Worm (Caenorhabditis elegans) whole organism, L4 larva: ENCODE measurements around the gene R08E3.1.

Experiments used
- D1046.2 ChIP-seq: fragments of 200-800 bp; sonication (Bioruptor generic); IDR thresholded peaks from 2 replicates; pipeline ENCODE4 v1.3.6; 2022; ENCODE audit warnings: missing genetic modification characterization, missing compliant biosample characterization
- F37D6.2 ChIP-seq: sonication (generic microtip); optimal IDR thresholded peaks from 2 replicates; lab custom pipeline; 2016; ENCODE audit warnings: mild to moderate bottlenecking, missing genetic modification characterization, missing compliant biosample characterization
- F44E2.7 ChIP-seq: fragments of 200-800 bp; sonication (Bioruptor generic); IDR thresholded peaks from 2 replicates; pipeline ENCODE4 v2.1.2; 2022; ENCODE audit warnings: missing genetic modification characterization, missing compliant biosample characterization
- T20F7.1 ChIP-seq: fragments of 200-800 bp; sonication (Bioruptor generic); optimal IDR thresholded peaks from 2 replicates; lab custom pipeline; 2018; ENCODE audit warnings: mild to moderate bottlenecking, missing genetic modification characterization, missing compliant biosample characterization
- Y48G9A.11 ChIP-seq: fragments of 200-800 bp; sonication (Bioruptor generic); IDR thresholded peaks from 2 replicates; pipeline ENCODE4 v1.3.6; 2022; ENCODE audit warnings: missing genetic modification reagents, missing genetic modification characterization, missing compliant biosample characterization
- Y75B8A.6 ChIP-seq: fragments of 200-800 bp; sonication (Bioruptor generic); IDR thresholded peaks from 2 replicates; pipeline ENCODE4 v1.3.6; 2022; ENCODE audit warnings: missing genetic modification reagents, missing genetic modification characterization, missing compliant biosample characterization
- ZK546.5 ChIP-seq, 2 experiments: sonication (generic microtip); optimal IDR thresholded peaks; 2 replicates each; lab custom pipeline; 2017; ENCODE audit warnings: missing biosample characterization in 2 of 2, missing genetic modification characterization in 2 of 2
- aha-1 ChIP-seq: fragments of 150-350 bp; peaks from one replicate; lab custom pipeline; 2014; ENCODE audit warnings: missing biosample characterization, missing genetic modification characterization
- aly-2 ChIP-seq: sonication (generic microtip); optimal IDR thresholded peaks from 2 replicates; lab custom pipeline; 2018; ENCODE audit warnings: missing biosample characterization, missing genetic modification characterization
- ama-1 ChIP-seq: fragments of 150-350 bp; optimal IDR thresholded peaks from 2 replicates; lab custom pipeline; 2014; ENCODE audit warnings: inconsistent platforms, mixed read lengths
- ceh-20 ChIP-seq: fragments of 200-800 bp; sonication (Bioruptor generic); IDR thresholded peaks from 2 replicates; pipeline ENCODE4 v1.3.6; 2022; ENCODE audit warnings: missing genetic modification reagents, missing genetic modification characterization, missing compliant biosample characterization
- ceh-82 ChIP-seq: sonication (generic microtip); optimal IDR thresholded peaks from 2 replicates; lab custom pipeline; 2017; ENCODE audit warnings: missing biosample characterization, missing genetic modification characterization
- ces-1 ChIP-seq: fragments of 150-350 bp; sonication (generic microtip); optimal IDR thresholded peaks from 4 replicates; lab custom pipeline; 2014; ENCODE audit warnings: missing biosample characterization, missing genetic modification reagents, missing genetic modification characterization
- ctbp-1 ChIP-seq: fragments of 200-800 bp; sonication (Bioruptor generic); IDR thresholded peaks from 2 replicates; pipeline ENCODE4 v1.3.6; 2022; ENCODE audit warnings: missing genetic modification reagents, missing genetic modification characterization, missing compliant biosample characterization
- daf-16 ChIP-seq, 3 experiments: sonication (generic microtip); optimal IDR thresholded peaks; 2 replicates each; lab custom pipeline; 2016 to 2017; ENCODE audit warnings: missing genetic modification characterization in 3 of 3, missing genetic modification reagents in 3 of 3, mild to moderate bottlenecking in 2 of 3, missing compliant biosample characterization in 2 of 3, missing biosample characterization in 1 of 3, moderate library complexity in 1 of 3
- daf-19 ChIP-seq: fragments of 200-800 bp; sonication (Bioruptor generic); conservative IDR thresholded peaks from 2 replicates; pipeline ENCODE4 v1.3.6; 2022; ENCODE audit warnings: missing genetic modification characterization, missing compliant biosample characterization
- daf-8 ChIP-seq: fragments of 200-800 bp; sonication (Bioruptor generic); IDR thresholded peaks from 2 replicates; pipeline ENCODE4 v1.3.6; 2022; ENCODE audit warnings: missing genetic modification characterization, missing compliant biosample characterization
- dmd-6 ChIP-seq: fragments of 200-800 bp; sonication (Bioruptor generic); IDR thresholded peaks from 2 replicates; pipeline ENCODE4 v1.3.6; 2022; ENCODE audit warnings: missing genetic modification reagents, missing genetic modification characterization, missing compliant biosample characterization
- dmd-8 ChIP-seq: fragments of 200-800 bp; sonication (Bioruptor generic); IDR thresholded peaks from 2 replicates; pipeline ENCODE4 v1.3.6; 2022; ENCODE audit warnings: missing genetic modification characterization, missing compliant biosample characterization
- dpl-1 ChIP-seq: fragments of 150-350 bp; optimal IDR thresholded peaks from 2 replicates; lab custom pipeline; 2014; ENCODE audit warnings: missing biosample characterization, missing genetic modification reagents, missing genetic modification characterization
- duxl-1 ChIP-seq: sonication (generic microtip); optimal IDR thresholded peaks from 2 replicates; lab custom pipeline; 2016; ENCODE audit warnings: mild to moderate bottlenecking, missing genetic modification characterization, moderate library complexity, missing compliant biosample characterization; ENCODE audit not compliant: poor library complexity
- egl-27 ChIP-seq: sonication (generic microtip); optimal IDR thresholded peaks from 3 replicates; lab custom pipeline; 2017; ENCODE audit warnings: missing biosample characterization, missing genetic modification reagents, missing genetic modification characterization
- fkh-10 ChIP-seq: fragments of 150-350 bp; optimal IDR thresholded peaks from 2 replicates; lab custom pipeline; 2014; ENCODE audit warnings: missing biosample characterization, missing genetic modification reagents, missing genetic modification characterization
- gei-8 ChIP-seq: fragments of 200-800 bp; sonication (Bioruptor generic); optimal IDR thresholded peaks from 2 replicates; lab custom pipeline; 2018; ENCODE audit warnings: mild to moderate bottlenecking, missing genetic modification characterization, missing compliant biosample characterization
- hlh-11 ChIP-seq: fragments of 200-800 bp; sonication (Bioruptor generic); optimal IDR thresholded peaks from 2 replicates; lab custom pipeline; 2018; ENCODE audit warnings: mild to moderate bottlenecking, missing genetic modification characterization, missing compliant biosample characterization
- hmg-1.1 ChIP-seq: fragments of 200-800 bp; sonication (Bioruptor generic); IDR thresholded peaks from 2 replicates; pipeline ENCODE4 v1.3.6; 2022; ENCODE audit warnings: missing genetic modification reagents, missing genetic modification characterization, missing compliant biosample characterization
- jun-1 ChIP-seq: fragments of 150-350 bp; optimal IDR thresholded peaks from 2 replicates; lab custom pipeline; 2014; ENCODE audit warnings: missing biosample characterization, missing genetic modification reagents, missing genetic modification characterization
- lin-1 ChIP-seq: fragments of 200-800 bp; sonication (Bioruptor generic); IDR thresholded peaks from 2 replicates; pipeline ENCODE4 v1.3.6; 2022; ENCODE audit warnings: missing genetic modification reagents, missing genetic modification characterization, missing compliant biosample characterization
- lin-15B ChIP-seq: fragments of 150-350 bp; sonication (generic microtip); optimal IDR thresholded peaks from 3 replicates; lab custom pipeline; 2014; ENCODE audit warnings: missing biosample characterization, missing genetic modification characterization
- lin-29 ChIP-seq: fragments of 200-800 bp; sonication (Bioruptor generic); IDR thresholded peaks from 2 replicates; pipeline ENCODE4 v1.3.6; 2022; ENCODE audit warnings: missing genetic modification reagents, missing genetic modification characterization, missing compliant biosample characterization
- lir-3 ChIP-seq: sonication (generic microtip); optimal IDR thresholded peaks from 2 replicates; lab custom pipeline; 2016; ENCODE audit warnings: mild to moderate bottlenecking, missing genetic modification characterization, missing compliant biosample characterization
- mdl-1 ChIP-seq, 2 experiments: fragments of 150-350 bp in 1 of 2; sonication (generic microtip) in 1 of 2; optimal IDR thresholded peaks; 2 replicates each; lab custom pipeline; 2014 to 2017; ENCODE audit warnings: missing biosample characterization in 2 of 2, missing genetic modification characterization in 2 of 2
- mxl-2 ChIP-seq: fragments of 200-800 bp; sonication (Bioruptor generic); conservative IDR thresholded peaks from 2 replicates; pipeline ENCODE4 v1.3.6; 2022; ENCODE audit warnings: missing genetic modification reagents, missing genetic modification characterization, missing compliant biosample characterization
- mxl-3 ChIP-seq: fragments of 200-800 bp; sonication (Bioruptor generic); optimal IDR thresholded peaks from 2 replicates; lab custom pipeline; 2018; ENCODE audit warnings: mild to moderate bottlenecking, missing genetic modification characterization, missing compliant biosample characterization
- nhr-102 ChIP-seq: sonication (generic microtip); optimal IDR thresholded peaks from 2 replicates; lab custom pipeline; 2016; ENCODE audit warnings: mild to moderate bottlenecking, missing genetic modification characterization, moderate library complexity, missing compliant biosample characterization
- nhr-237 ChIP-seq: sonication (generic microtip); optimal IDR thresholded peaks from 2 replicates; lab custom pipeline; 2017; ENCODE audit warnings: missing biosample characterization, missing genetic modification characterization
- nhr-25 ChIP-seq: sonication (generic microtip); optimal IDR thresholded peaks from 2 replicates; lab custom pipeline; 2017; ENCODE audit warnings: missing genetic modification characterization, mild to moderate bottlenecking, missing compliant biosample characterization, antibody characterized with exemption, moderate library complexity, borderline replicate concordance; ENCODE audit not compliant: insufficient read depth
- nhr-6 ChIP-seq: fragments of 150-350 bp; optimal IDR thresholded peaks from 2 replicates; lab custom pipeline; 2014; ENCODE audit warnings: missing biosample characterization, missing genetic modification characterization
- rbr-2 ChIP-seq: sonication (generic microtip); optimal IDR thresholded peaks from 2 replicates; lab custom pipeline; 2016; ENCODE audit warnings: missing genotype, missing genetic modification characterization, missing compliant biosample characterization
- sdz-12 ChIP-seq: fragments of 200-800 bp; sonication (Bioruptor generic); optimal IDR thresholded peaks from 2 replicates; lab custom pipeline; 2018; ENCODE audit warnings: mild to moderate bottlenecking, missing genetic modification characterization, missing compliant biosample characterization
- set-16 ChIP-seq: fragments of 200-800 bp; sonication (Bioruptor generic); IDR thresholded peaks from 2 replicates; pipeline ENCODE4 v1.3.6; 2022; ENCODE audit warnings: missing genetic modification reagents, missing genetic modification characterization, missing compliant biosample characterization
- skn-1 ChIP-seq: fragments of 150-350 bp; optimal IDR thresholded peaks from 2 replicates; lab custom pipeline; 2014; ENCODE audit warnings: missing biosample characterization, missing genetic modification characterization
- snpc-4 ChIP-seq: fragments of 150-350 bp; optimal IDR thresholded peaks from 2 replicates; lab custom pipeline; 2014; ENCODE audit warnings: missing biosample characterization, missing genetic modification characterization
- spr-3 ChIP-seq: fragments of 200-800 bp; sonication (Bioruptor generic); optimal IDR thresholded peaks from 2 replicates; lab custom pipeline; 2018; ENCODE audit warnings: mild to moderate bottlenecking, missing genetic modification characterization, missing compliant biosample characterization
- vab-7 ChIP-seq: fragments of 200-800 bp; sonication (Bioruptor generic); IDR thresholded peaks from 2 replicates; pipeline ENCODE4 v1.3.6; 2022; ENCODE audit warnings: missing genetic modification reagents, missing genetic modification characterization, missing compliant biosample characterization
- zag-1 ChIP-seq: fragments of 150-350 bp; optimal IDR thresholded peaks from 2 replicates; lab custom pipeline; 2014; ENCODE audit warnings: missing biosample characterization, missing genetic modification characterization
- zfp-2 ChIP-seq: sonication (generic microtip); optimal IDR thresholded peaks from 2 replicates; lab custom pipeline; 2016; ENCODE audit warnings: mild to moderate bottlenecking, missing genetic modification characterization, missing compliant biosample characterization
- zfp-3 ChIP-seq: fragments of 200-800 bp; sonication (Bioruptor generic); conservative IDR thresholded peaks from 2 replicates; pipeline ENCODE4 v1.3.6; 2022; ENCODE audit warnings: missing genetic modification reagents, missing genetic modification characterization, missing compliant biosample characterization
- zip-11 ChIP-seq: fragments of 200-800 bp; sonication (Bioruptor generic); IDR thresholded peaks from 2 replicates; pipeline ENCODE4 v1.3.6; 2022; ENCODE audit warnings: missing genetic modification characterization, missing compliant biosample characterization
- ztf-7 ChIP-seq: fragments of 150-350 bp; optimal IDR thresholded peaks from 2 replicates; lab custom pipeline; 2014; ENCODE audit warnings: missing biosample characterization, missing genetic modification characterization

The R08E3.1 gene

ce11 chrX:4794062-4794461 is 28.4 kb upstream of the R08E3.1 start (continued):
- TF ChIP-seq zfp-3 (GFP tag; lab: Robert Waterston, UW) (0 out of 2 replicates have a peak, but pooled peaks have one; percentile 44), jun-1 (tag; lab: Kevin White, UChicago) (no peak), ceh-20 (GFP tag; lab: Robert Waterston, UW) (peak; percentile 26; the same call in 1 of the 2 replicates), dmd-8 (GFP tag; lab: Robert Waterston, UW) (no peak)

- TF ChIP-seq gei-8 (GFP tag; lab: Kevin White, UChicago), result no peak
- no peak for TF ChIP-seq F37D6.2 (tag; lab: Kevin White, UChicago)
- no peak for TF ChIP-seq Y48G9A.11 (GFP tag; lab: Robert Waterston, UW)
- TF ChIP-seq fkh-10 (GFP tag; lab: Kevin White, UChicago), result no peak
- TF ChIP-seq nhr-237 (tag; lab: Kevin White, UChicago), result no peak
- no peak for TF ChIP-seq zfp-2
- peak; percentile 17; the same call in 1 of the 2 replicates for TF ChIP-seq mxl-2 (GFP tag; lab: Robert Waterston, UW)
- no peak for TF ChIP-seq daf-8 (GFP tag; lab: Robert Waterston, UW)
- TF ChIP-seq lin-15B, result no peak
- TF ChIP-seq nhr-6 (tag; lab: Kevin White, UChicago), result no peak
- no peak for TF ChIP-seq zag-1 (tag; lab: Kevin White, UChicago)
- no peak for TF ChIP-seq ces-1 (GFP tag; lab: Kevin White, UChicago)
- TF ChIP-seq aha-1 (tag; lab: Kevin White, UChicago), result no peak
- no peak for TF ChIP-seq vab-7 (GFP tag; lab: Robert Waterston, UW)
- TF ChIP-seq lin-29 (GFP tag; lab: Robert Waterston, UW), result no peak
- no peak for TF ChIP-seq hmg-1.1 (GFP tag; lab: Robert Waterston, UW)
- TF ChIP-seq dmd-6 (GFP tag; lab: Robert Waterston, UW), result peak; percentile 93
- no peak for TF ChIP-seq F44E2.7
- TF ChIP-seq T20F7.1, result no peak
- peak; percentile 89 for TF ChIP-seq hlh-11
- no peak for TF ChIP-seq snpc-4
- peak in 1 of 2 experiments; percentile 68 for TF ChIP-seq mdl-1 (tag; optimal IDR thresholded peaks at IDR 0.05; lab: Kevin White, UChicago)
- no peak for TF ChIP-seq ZK546.5 (tag; optimal IDR thresholded peaks at IDR 0.05; lab: Kevin White, UChicago)
- peak; percentile 8 for TF ChIP-seq mxl-3
- peak; percentile 69 for TF ChIP-seq lin-1 (GFP tag; lab: Robert Waterston, UW)
- no peak for TF ChIP-seq nhr-25 (tag; lab: Kevin White, UChicago)
- TF ChIP-seq ama-1 (lab: Kevin White, UChicago), result no peak
- TF ChIP-seq dpl-1 (GFP tag; lab: Kevin White, UChicago), result peak; percentile 8
- TF ChIP-seq zip-11 (GFP tag; lab: Robert Waterston, UW), result no peak
- no peak for TF ChIP-seq egl-27
- TF ChIP-seq duxl-1 (tag; lab: Kevin White, UChicago), result no peak
- TF ChIP-seq rbr-2 (tag; lab: Kevin White, UChicago), result no peak
- TF ChIP-seq ctbp-1 (GFP tag; lab: Robert Waterston, UW), result no peak
- peak in 1 of 2 experiments; percentile 34 for TF ChIP-seq daf-16 (GFP tag; optimal IDR thresholded peaks at IDR 0.05; lab: Kevin White, UChicago)
- peak; percentile 97 for TF ChIP-seq daf-16 (tag; optimal IDR thresholded peaks at IDR 0.05; lab: Kevin White, UChicago)
- TF ChIP-seq spr-3 (GFP tag; lab: Kevin White, UChicago), result no peak
- no peak for TF ChIP-seq ztf-7 (tag; lab: Kevin White, UChicago)
- no peak for TF ChIP-seq D1046.2 (GFP tag; lab: Robert Waterston, UW)
- TF ChIP-seq Y75B8A.6 (GFP tag; lab: Robert Waterston, UW), result no peak
- no peak for TF ChIP-seq skn-1 (tag; lab: Kevin White, UChicago)
- TF ChIP-seq ceh-82 (tag; lab: Kevin White, UChicago), result no peak
- no peak for TF ChIP-seq sdz-12 (GFP tag; lab: Kevin White, UChicago)
- no peak for TF ChIP-seq set-16 (GFP tag; lab: Robert Waterston, UW)
- TF ChIP-seq nhr-102 (tag; lab: Kevin White, UChicago), result peak; percentile 65
- TF ChIP-seq lir-3, result no peak
- no peak for TF ChIP-seq daf-19 (GFP tag; lab: Robert Waterston, UW)
- no peak for TF ChIP-seq aly-2 (tag; lab: Kevin White, UChicago)
Observed at ce11 chrX:4795329-4795728, 27.1 kb upstream of the R08E3.1 start.
